Worm (Caenorhabditis elegans): ENCODE results near the gene set-13.

set-13 gene

ce11 chrII:2830144-2830543 is 13.4 kb downstream of the set-13 start:
- TF ChIP-seq mml-1 (tag; optimal IDR thresholded peaks at IDR 0.05) (no peak), ztf-4 (tag; optimal IDR thresholded peaks at IDR 0.05) (no peak), nhr-43 (tag; optimal IDR thresholded peaks at IDR 0.05; ENCODE audit: poor library complexity, severe bottlenecking) (no peak), ceh-82 (tag; optimal IDR thresholded peaks at IDR 0.05) (no peak), unc-62 (GFP tag; optimal IDR thresholded peaks at IDR 0.05) (no peak)

ce11 chrII:2831173-2831572 is 14.4 kb downstream of the set-13 start, which contains the start of gene K12H6.6:
Gene K12H6.6 (minus strand): TSS chrII:2831233.
- TF ChIP-seq elt-2 (tag; optimal IDR thresholded peaks at IDR 0.05) (peak; percentile 17), lsy-12 (tag; optimal IDR thresholded peaks at IDR 0.05) (no peak)

- TF ChIP-seq elt-3 (tag; optimal IDR thresholded peaks at IDR 0.05) (no peak), unc-62 (GFP tag; optimal IDR thresholded peaks at IDR 0.05) (no peak), nhr-12 (tag; optimal IDR thresholded peaks at IDR 0.05) (no peak), nhr-28 (tag; optimal IDR thresholded peaks at IDR 0.05) (no peak), hmg-11 (tag; optimal IDR thresholded peaks at IDR 0.05) (peak; percentile 25), nhr-76 (tag; optimal IDR thresholded peaks at IDR 0.05) (no peak), elt-2 (tag; optimal IDR thresholded peaks at IDR 0.05) (peak; percentile 6), jun-1 (tag; optimal IDR thresholded peaks at IDR 0.05) (no peak), skn-1 (tag; optimal IDR thresholded peaks at IDR 0.05) (no peak), pqm-1 (tag; optimal IDR thresholded peaks at IDR 0.05) (peak; percentile 22), ceh-9 (tag; optimal IDR thresholded peaks at IDR 0.05) (no peak), sea-2 (GFP tag; optimal IDR thresholded peaks at IDR 0.05) (no peak), fkh-10 (GFP tag; optimal IDR thresholded peaks at IDR 0.05) (no peak), daf-12 (tag; optimal IDR thresholded peaks at IDR 0.05) (no peak), lin-15B (tag; optimal IDR thresholded peaks at IDR 0.05) (no peak), aly-2 (tag; optimal IDR thresholded peaks at IDR 0.05) (no peak), ceh-28 (tag; optimal IDR thresholded peaks at IDR 0.05) (no peak), tbx-2 (tag; optimal IDR thresholded peaks at IDR 0.05) (no peak), mml-1 (tag; optimal IDR thresholded peaks at IDR 0.05) (no peak), egl-5 (tag; optimal IDR thresholded peaks at IDR 0.05) (peak; percentile 25), nfya-1 (tag; optimal IDR thresholded peaks at IDR 0.05; ENCODE audit: insufficient read depth) (peak; percentile 64), lin-39 (tag; optimal IDR thresholded peaks at IDR 0.05) (no peak), fkh-2 (tag; optimal IDR thresholded peaks at IDR 0.05) (no peak), ceh-16 (tag; optimal IDR thresholded peaks at IDR 0.05) (no peak), lsy-12 (tag; optimal IDR thresholded peaks at IDR 0.05) (no peak), egl-27 (tag; optimal IDR thresholded peaks at IDR 0.05) (no peak), nhr-237 (tag; optimal IDR thresholded peaks at IDR 0.05) (no peak), pha-4 (tag; optimal IDR thresholded peaks at IDR 0.05) (peak; percentile 82), nhr-67 (tag; optimal IDR thresholded peaks at IDR 0.05) (no peak), ztf-11 (tag; optimal IDR thresholded peaks at IDR 0.05) (no peak), ztf-4 (tag; optimal IDR thresholded peaks at IDR 0.05) (no peak)
Measured at ce11 chrII:2832098-2832497, 15.3 kb downstream of the set-13 start.

- no peak for TF ChIP-seq nhr-77 (tag; optimal IDR thresholded peaks at IDR 0.05)
- no peak for TF ChIP-seq ceh-82 (tag; optimal IDR thresholded peaks at IDR 0.05)
- no peak for TF ChIP-seq ztf-4 (tag; optimal IDR thresholded peaks at IDR 0.05)
- TF ChIP-seq fkh-10 (GFP tag; optimal IDR thresholded peaks at IDR 0.05), result no peak
- no peak for TF ChIP-seq elt-3 (tag; optimal IDR thresholded peaks at IDR 0.05)
- TF ChIP-seq pqm-1 (tag; optimal IDR thresholded peaks at IDR 0.05), result no peak
- TF ChIP-seq fkh-2 (tag; optimal IDR thresholded peaks at IDR 0.05), result no peak
- no peak for TF ChIP-seq sea-2 (GFP tag; optimal IDR thresholded peaks at IDR 0.05)
- TF ChIP-seq zag-1 (tag; optimal IDR thresholded peaks at IDR 0.05), result no peak
Measured at ce11 chrII:2832539-2832938, 15.8 kb downstream of the set-13 start.

ce11 chrII:2834105-2834504 is 17.3 kb downstream of the set-13 start:
- TF ChIP-seq nhr-67 (tag; optimal IDR thresholded peaks at IDR 0.05) (no peak), unc-39 (tag; optimal IDR thresholded peaks at IDR 0.05) (no peak), fkh-10 (GFP tag; optimal IDR thresholded peaks at IDR 0.05) (no peak), ceh-9 (tag; optimal IDR thresholded peaks at IDR 0.05) (no peak), egl-27 (tag; optimal IDR thresholded peaks at IDR 0.05) (no peak), mdl-1 (tag; optimal IDR thresholded peaks at IDR 0.05) (no peak), nhr-28 (tag; optimal IDR thresholded peaks at IDR 0.05) (no peak), nhr-12 (tag; optimal IDR thresholded peaks at IDR 0.05) (no peak), jun-1 (tag; optimal IDR thresholded peaks at IDR 0.05) (peak; percentile 5), aly-2 (tag; optimal IDR thresholded peaks at IDR 0.05) (no peak), elt-3 (tag; optimal IDR thresholded peaks at IDR 0.05) (no peak), ceh-16 (tag; optimal IDR thresholded peaks at IDR 0.05) (no peak), ama-1 (optimal IDR thresholded peaks at IDR 0.05) (no peak), lin-39 (tag; optimal IDR thresholded peaks at IDR 0.05) (no peak), snpc-4 (tag; optimal IDR thresholded peaks at IDR 0.05) (no peak), nhr-76 (tag; optimal IDR thresholded peaks at IDR 0.05) (no peak), daf-12 (tag; optimal IDR thresholded peaks at IDR 0.05) (no peak), nfya-1 (tag; optimal IDR thresholded peaks at IDR 0.05; ENCODE audit: insufficient read depth) (no peak), nhr-43 (tag; optimal IDR thresholded peaks at IDR 0.05; ENCODE audit: poor library complexity, severe bottlenecking) (no peak), fkh-2 (tag; optimal IDR thresholded peaks at IDR 0.05) (no peak), R02D3.7 (tag; optimal IDR thresholded peaks at IDR 0.05) (no peak), lin-15B (tag; optimal IDR thresholded peaks at IDR 0.05) (no peak), lsy-12 (tag; optimal IDR thresholded peaks at IDR 0.05) (no peak), nhr-77 (tag; optimal IDR thresholded peaks at IDR 0.05) (no peak), nhr-237 (tag; optimal IDR thresholded peaks at IDR 0.05) (no peak), ztf-4 (tag; optimal IDR thresholded peaks at IDR 0.05) (no peak), ztf-11 (tag; optimal IDR thresholded peaks at IDR 0.05) (no peak), nhr-11 (tag; optimal IDR thresholded peaks at IDR 0.05) (no peak), unc-62 (GFP tag; optimal IDR thresholded peaks at IDR 0.05) (no peak), nhr-25 (tag; optimal IDR thresholded peaks at IDR 0.05) (no peak)
